Fruit fly (Drosophila melanogaster) Kc167 (cell line): ENCODE data around the gene Glut4EF.

Experiments used
- Myc ChIP-seq: fragments of >200 bp; optimal IDR thresholded peaks from 2 replicates; lab custom pipeline; 2017; ENCODE audit warnings: missing external identifiers
- h ChIP-seq: fragments of >200 bp; optimal IDR thresholded peaks from 3 replicates; lab custom pipeline; 2018; ENCODE audit warnings: missing external identifiers
- insv ChIP-seq: fragments of >200 bp; optimal IDR thresholded peaks from 3 replicates; lab custom pipeline; 2018; ENCODE audit warnings: missing external identifiers
- psq ChIP-seq: fragments of >200 bp; optimal IDR thresholded peaks from 2 replicates; lab custom pipeline; 2017; ENCODE audit warnings: missing external identifiers

DNA sequence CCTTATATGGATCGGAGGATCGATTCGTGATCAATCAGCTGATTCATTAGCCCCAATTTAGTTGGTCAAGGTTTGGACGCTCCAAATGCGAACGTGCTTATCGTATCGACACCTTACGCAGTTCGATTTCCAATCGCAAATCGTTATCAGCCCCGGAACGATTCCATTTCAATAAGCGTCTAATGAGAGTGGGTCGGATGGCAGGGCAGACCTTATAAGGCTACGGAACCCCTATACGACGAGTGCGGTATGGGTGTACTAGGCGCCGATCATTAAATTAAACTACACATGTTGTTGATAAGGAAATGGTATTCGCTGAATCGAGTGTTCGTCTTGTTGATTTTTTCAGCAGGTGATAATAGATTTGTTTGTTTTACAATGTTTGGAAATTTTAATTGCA is 161.3 kb downstream of the Glut4EF start:
- TF ChIP-seq psq (lab: Kevin White, UChicago) (no peak), h (no peak), Myc (lab: Kevin White, UChicago) (no peak), insv (lab: Kevin White, UChicago) (no peak)
